Worm (Caenorhabditis elegans) whole organism, L1 larva: Measurements from ENCODE around the gene C26B2.7.

Experiments used
- Y116A8C.19 ChIP-seq: sonication (generic microtip); optimal IDR thresholded peaks from 2 replicates; lab custom pipeline; 2016; ENCODE audit warnings: missing compliant biosample characterization, missing genetic modification characterization, borderline replicate concordance
- aly-2 ChIP-seq: fragments of 150-350 bp; optimal IDR thresholded peaks from 2 replicates; lab custom pipeline; 2014; ENCODE audit warnings: missing biosample characterization, missing genetic modification characterization
- ama-1 ChIP-seq: fragments of 150-350 bp; optimal IDR thresholded peaks from 2 replicates; lab custom pipeline; 2014
- blmp-1 ChIP-seq: fragments of 150-350 bp; optimal IDR thresholded peaks from 2 replicates; lab custom pipeline; 2014; ENCODE audit warnings: missing biosample characterization, missing genetic modification characterization
- ceh-8 ChIP-seq: fragments of 200-800 bp; sonication (Bioruptor generic); optimal IDR thresholded peaks from 2 replicates; lab custom pipeline; 2018; ENCODE audit warnings: mild to moderate bottlenecking, missing genetic modification characterization, moderate library complexity, missing compliant biosample characterization
- ceh-82 ChIP-seq, 3 experiments: fragments of 150-350 bp in 1 of 3; sonication (generic microtip) in 2 of 3; optimal IDR thresholded peaks; 2 replicates each; lab custom pipeline; 2014 to 2017; ENCODE audit warnings: missing biosample characterization in 3 of 3, missing genetic modification characterization in 3 of 3
- dpl-1 ChIP-seq, 3 experiments: fragments of 150-350 bp in 2 of 3; sonication (generic microtip) in 1 of 3; optimal IDR thresholded peaks; 2 replicates each; lab custom pipeline; 2014 to 2017; ENCODE audit warnings: missing biosample characterization in 3 of 3, missing genetic modification characterization in 3 of 3, missing genetic modification reagents in 3 of 3
- dsc-1 ChIP-seq: sonication (generic microtip); optimal IDR thresholded peaks from 2 replicates; lab custom pipeline; 2016; ENCODE audit warnings: mild to moderate bottlenecking, missing genetic modification characterization, missing compliant biosample characterization
- efl-1 ChIP-seq, 4 experiments: fragments of 150-350 bp; optimal IDR thresholded peaks in 3 of 4; peaks in 1 of 4; 1 replicate in 1 of 4; 2 replicates in 3 of 4; lab custom pipeline; 2014; ENCODE audit warnings: missing biosample characterization in 2 of 4, missing genetic modification characterization in 2 of 4, missing genetic modification reagents in 2 of 4
- ets-5 ChIP-seq: fragments of 200-800 bp; sonication (Bioruptor generic); IDR thresholded peaks from 2 replicates; pipeline ENCODE4 v1.3.6; 2022; ENCODE audit warnings: missing genetic modification characterization, missing compliant biosample characterization
- fkh-8 ChIP-seq: sonication (generic microtip); optimal IDR thresholded peaks from 2 replicates; lab custom pipeline; 2016; ENCODE audit warnings: mild to moderate bottlenecking, missing genetic modification characterization, missing compliant biosample characterization
- fos-1 ChIP-seq: fragments of 150-350 bp; optimal IDR thresholded peaks from 2 replicates; lab custom pipeline; 2014; ENCODE audit warnings: missing biosample characterization, missing genetic modification characterization
- grh-1 ChIP-seq: fragments of 200-800 bp; sonication (Bioruptor generic); IDR thresholded peaks from 2 replicates; pipeline ENCODE4 v1.3.6; 2022; ENCODE audit warnings: missing genetic modification reagents, missing genetic modification characterization, missing compliant biosample characterization
- hlh-17 ChIP-seq: fragments of 200-800 bp; sonication (Bioruptor generic); optimal IDR thresholded peaks from 2 replicates; lab custom pipeline; 2018; ENCODE audit warnings: missing genetic modification characterization, mild to moderate bottlenecking, missing compliant biosample characterization, moderate library complexity, borderline replicate concordance
- hpl-2 ChIP-seq: fragments of 150-350 bp; optimal IDR thresholded peaks from 2 replicates; lab custom pipeline; 2014; ENCODE audit warnings: missing biosample characterization, missing genetic modification reagents, missing genetic modification characterization
- jun-1 ChIP-seq: fragments of 150-350 bp; optimal IDR thresholded peaks from 2 replicates; lab custom pipeline; 2014; ENCODE audit warnings: missing biosample characterization, missing genetic modification reagents, missing genetic modification characterization
- lin-13 ChIP-seq: fragments of 150-350 bp; optimal IDR thresholded peaks from 2 replicates; lab custom pipeline; 2014; ENCODE audit warnings: missing biosample characterization, missing genetic modification reagents, missing genetic modification characterization
- lin-14 ChIP-seq: fragments of 200-800 bp; sonication (Bioruptor generic); optimal IDR thresholded peaks from 2 replicates; lab custom pipeline; 2018; ENCODE audit warnings: mild to moderate bottlenecking, missing genetic modification characterization, moderate library complexity, missing compliant biosample characterization
- lir-3 ChIP-seq: sonication (generic microtip); optimal IDR thresholded peaks from 2 replicates; lab custom pipeline; 2016; ENCODE audit warnings: mild to moderate bottlenecking, missing genetic modification characterization, moderate library complexity, missing compliant biosample characterization; ENCODE audit not compliant: poor library complexity
- mdl-1 ChIP-seq, 2 experiments: fragments of 150-350 bp; optimal IDR thresholded peaks; 2 replicates each; lab custom pipeline; 2014 to 2017; ENCODE audit warnings: missing biosample characterization in 2 of 2, missing genetic modification characterization in 2 of 2, inconsistent platforms in 1 of 2
- mef-2 ChIP-seq: fragments of 150-350 bp; optimal IDR thresholded peaks from 2 replicates; lab custom pipeline; 2014; ENCODE audit warnings: missing biosample characterization, missing genetic modification characterization
- nhr-19 ChIP-seq: fragments of 200-800 bp; sonication (Bioruptor generic); conservative IDR thresholded peaks from 2 replicates; pipeline ENCODE4 v1.3.6; 2022; ENCODE audit warnings: missing genetic modification characterization, missing compliant biosample characterization
- nhr-28 ChIP-seq: fragments of 150-350 bp; optimal IDR thresholded peaks from 2 replicates; lab custom pipeline; 2014; ENCODE audit warnings: missing biosample characterization, missing genetic modification characterization
- nhr-71 ChIP-seq: sonication (generic microtip); optimal IDR thresholded peaks from 2 replicates; lab custom pipeline; 2016; ENCODE audit warnings: mild to moderate bottlenecking, missing genetic modification characterization, moderate library complexity, missing compliant biosample characterization
- nhr-77 ChIP-seq: fragments of 150-350 bp; optimal IDR thresholded peaks from 2 replicates; lab custom pipeline; 2014; ENCODE audit warnings: missing biosample characterization, missing genetic modification characterization
- nhr-85 ChIP-seq: sonication (generic microtip); peaks from one replicate; lab custom pipeline; 2016; ENCODE audit warnings: missing genetic modification characterization, inconsistent platforms, missing compliant biosample characterization
- pax-3 ChIP-seq: fragments of 200-800 bp; sonication (Bioruptor generic); optimal IDR thresholded peaks from 2 replicates; lab custom pipeline; 2018; ENCODE audit warnings: mild to moderate bottlenecking, missing genetic modification characterization, moderate library complexity, missing compliant biosample characterization
- skn-1 ChIP-seq: fragments of 150-350 bp; optimal IDR thresholded peaks from 2 replicates; lab custom pipeline; 2014; ENCODE audit warnings: missing biosample characterization, missing genetic modification characterization
- snu-23 ChIP-seq: sonication (generic microtip); optimal IDR thresholded peaks from 2 replicates; lab custom pipeline; 2016; ENCODE audit warnings: missing genetic modification characterization, missing compliant biosample characterization
- sup-37 ChIP-seq: fragments of 200-800 bp; sonication (Bioruptor generic); optimal IDR thresholded peaks from 2 replicates; lab custom pipeline; 2018; ENCODE audit warnings: mild to moderate bottlenecking, missing genetic modification characterization, missing compliant biosample characterization
- tbx-2 ChIP-seq: sonication (generic microtip); optimal IDR thresholded peaks from 2 replicates; lab custom pipeline; 2016; ENCODE audit warnings: missing genetic modification characterization, missing compliant biosample characterization
- unc-30 ChIP-seq: sonication (generic microtip); optimal IDR thresholded peaks from 2 replicates; lab custom pipeline; 2017; ENCODE audit warnings: missing biosample characterization, missing genetic modification characterization
- unc-62 ChIP-seq: fragments of 150-350 bp; optimal IDR thresholded peaks from 2 replicates; lab custom pipeline; 2014; ENCODE audit warnings: missing biosample characterization, missing genetic modification reagents, missing genetic modification characterization
- unc-86 ChIP-seq: sonication (generic microtip); optimal IDR thresholded peaks from 2 replicates; lab custom pipeline; 2016; ENCODE audit warnings: missing genetic modification characterization, missing compliant biosample characterization
- unc-98 ChIP-seq: fragments of 200-800 bp; sonication (Bioruptor generic); IDR thresholded peaks from 2 replicates; pipeline ENCODE4 v1.3.6; 2022; ENCODE audit warnings: missing genetic modification characterization, missing compliant biosample characterization
- xbp-1 ChIP-seq: sonication (generic microtip); optimal IDR thresholded peaks from 2 replicates; lab custom pipeline; 2016; ENCODE audit warnings: missing genetic modification characterization, missing compliant biosample characterization
- zip-4 ChIP-seq: fragments of 200-800 bp; sonication (Bioruptor generic); optimal IDR thresholded peaks from 2 replicates; lab custom pipeline; 2018; ENCODE audit warnings: mild to moderate bottlenecking, missing genetic modification characterization, moderate library complexity, missing compliant biosample characterization

The C26B2.7 gene

DNA sequence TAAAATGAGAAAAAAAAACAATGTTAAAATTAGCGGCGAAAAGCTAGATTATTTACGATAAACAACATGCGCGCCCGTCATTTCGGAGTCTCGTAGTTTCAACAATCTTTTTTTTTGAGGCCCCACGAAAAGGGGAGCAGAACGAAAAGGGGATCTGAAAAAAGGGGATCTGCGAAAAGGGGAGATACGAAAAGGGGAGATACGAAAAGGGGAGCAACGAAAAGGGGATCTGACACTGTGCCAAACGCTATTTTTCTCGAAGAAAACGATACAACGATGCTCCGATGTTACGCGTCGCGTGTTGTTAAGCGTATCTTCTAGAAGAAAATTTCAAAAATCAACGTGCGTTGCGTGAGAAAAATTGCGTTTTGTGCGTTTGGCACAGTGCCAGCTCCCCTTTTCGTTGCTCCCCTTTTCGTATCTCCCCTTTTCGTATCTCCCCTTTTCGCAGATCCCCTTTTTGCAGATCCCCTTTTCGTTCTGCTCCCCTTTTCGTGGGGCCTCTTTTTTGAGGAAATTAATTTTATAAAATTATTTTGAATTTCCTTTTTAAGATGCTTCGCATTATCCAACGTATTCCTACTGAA, at the start of gene C26B2.7 (continued):
- peak; percentile 22 for TF ChIP-seq lin-13

DNA sequence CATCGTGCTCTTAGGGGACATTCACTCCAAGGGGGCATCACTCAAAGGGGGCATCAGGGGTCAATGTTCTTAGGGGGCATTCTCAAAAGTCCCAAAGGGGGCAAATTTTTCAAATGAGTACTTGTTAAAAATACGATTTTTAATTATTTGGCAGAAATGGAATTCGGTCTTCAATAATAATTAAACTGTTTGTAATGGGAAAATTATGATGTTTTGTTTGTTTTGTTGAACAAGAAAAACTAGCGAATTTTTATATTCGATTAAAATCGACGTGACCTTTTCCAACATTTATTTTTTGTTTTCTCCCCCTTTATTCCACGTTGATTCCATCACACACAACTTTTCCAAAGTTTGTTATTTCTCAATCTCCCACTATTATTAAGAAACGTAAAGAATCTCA, 49.1 kb upstream of the C26B2.7 start, which contains the start of gene F57H12.5:
Gene F57H12.5 (plus strand): TSS at position 301 of the 400 bp plus-strand sequence.
- TF ChIP-seq sup-37 (GFP tag; lab: Kevin White, UChicago) (no peak), nhr-28 (tag; lab: Kevin White, UChicago) (no peak), aly-2 (no peak), mef-2 (tag; lab: Kevin White, UChicago) (no peak)
- TF ChIP-seq, all 84 proteins: peak for 0

DNA sequence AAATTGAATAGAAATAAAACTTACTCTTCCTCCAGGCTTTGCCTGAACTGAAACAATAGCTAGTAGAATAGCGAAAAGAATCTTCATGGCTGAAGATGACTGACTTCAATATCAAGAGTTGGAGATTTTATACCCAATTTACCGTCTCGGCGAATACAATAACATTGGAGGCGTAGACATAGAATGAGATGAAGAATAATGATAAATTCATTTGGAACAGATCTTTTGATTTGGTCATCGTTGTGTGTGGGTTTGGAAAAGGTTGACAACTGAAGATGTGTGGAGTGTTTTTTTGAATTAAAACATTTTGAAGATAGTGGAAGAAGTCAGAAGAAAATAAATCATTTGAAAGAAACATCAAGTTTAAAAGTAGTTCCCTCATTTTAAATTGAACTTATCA, 39.9 kb upstream of the C26B2.7 start, which contains the start of gene F57H12.6:
Gene F57H12.6 (minus strand): TSS at position 101 of the 400 bp plus-strand sequence.
- no peak for TF ChIP-seq unc-62 (GFP tag; lab: Kevin White, UChicago)
- no peak for TF ChIP-seq snu-23 (GFP tag; lab: Kevin White, UChicago)
- no peak for TF ChIP-seq nhr-19
- TF ChIP-seq Y116A8C.19 (tag; lab: Kevin White, UChicago) = no peak
- TF ChIP-seq grh-1 (GFP tag; lab: Robert Waterston, UW) = no peak
- no peak for TF ChIP-seq hlh-17 (GFP tag; lab: Kevin White, UChicago)
- TF ChIP-seq ets-5 = no peak

DNA sequence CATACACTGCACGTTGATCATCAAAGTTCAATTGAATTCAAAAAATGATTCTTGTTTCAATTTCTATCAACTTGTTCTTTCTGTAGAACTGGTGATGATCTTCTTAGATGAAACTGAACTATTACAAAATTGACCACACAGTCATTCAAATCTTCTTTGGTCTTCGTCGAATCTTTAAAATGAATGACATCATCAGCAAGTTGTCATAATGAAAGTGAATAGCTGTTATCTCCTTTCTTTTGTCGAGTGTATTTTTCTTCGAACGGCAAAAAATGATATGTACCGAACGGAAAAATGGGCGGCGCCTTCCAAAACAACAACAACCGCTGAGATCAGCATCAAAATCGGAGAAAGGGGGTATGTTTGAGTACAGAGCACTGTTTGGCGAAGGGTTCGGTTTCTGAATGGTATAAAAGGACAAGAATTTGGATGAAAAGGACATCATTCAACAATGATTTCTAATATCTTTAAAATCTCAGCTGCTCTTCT, 38.6 kb upstream of the C26B2.7 start, which contains the start of gene ora-1:
Gene ora-1 (plus strand): TSS at position 439 of the 489 bp plus-strand sequence.
- peak; percentile 62 for TF ChIP-seq blmp-1
- no peak for TF ChIP-seq zip-4 (GFP tag; lab: Kevin White, UChicago)

DNA sequence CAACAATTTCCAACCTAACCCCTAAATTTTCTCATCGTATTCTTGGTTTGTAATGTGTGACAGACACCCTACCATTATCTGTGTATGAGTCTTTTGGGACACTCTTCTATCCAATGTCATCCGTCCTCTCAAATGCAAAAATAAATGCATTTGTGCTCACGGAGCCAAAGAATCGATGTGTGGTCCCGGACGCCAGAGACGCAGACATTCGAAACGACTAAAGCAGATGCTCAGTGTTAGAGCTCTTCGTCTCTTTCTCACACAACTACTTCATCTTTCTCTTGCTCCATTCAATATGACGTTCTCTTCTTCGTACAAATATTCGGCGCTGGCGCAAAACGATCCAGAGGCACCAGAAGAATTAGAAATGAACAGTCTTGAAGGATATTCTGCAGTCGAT, 36.5 kb upstream of the C26B2.7 start, which contains the start of gene unc-24:
Gene unc-24 (plus strand): TSS at position 283 of the 400 bp plus-strand sequence.
- TF ChIP-seq fkh-8 (tag; lab: Kevin White, UChicago) (no peak), hpl-2 (GFP tag; lab: Kevin White, UChicago) (no peak), Y116A8C.19 (tag; lab: Kevin White, UChicago) (no peak), dpl-1 (GFP tag; optimal IDR thresholded peaks at IDR 0.05; lab: Kevin White, UChicago) (peak in 1 of 3 experiments; percentile 12), dsc-1 (tag; lab: Kevin White, UChicago) (peak; percentile 39), unc-86 (peak; percentile 39), efl-1 (optimal IDR thresholded peaks at IDR 0.05; lab: Kevin White, UChicago) (peak in 1 of 2 experiments; percentile 20), efl-1 (GFP tag; optimal IDR thresholded peaks at IDR 0.05 in 1 of 2; lab: Kevin White, UChicago) (no peak), ceh-82 (tag; optimal IDR thresholded peaks at IDR 0.05; lab: Kevin White, UChicago) (peak in 1 of 3 experiments; percentile 59), nhr-85 (tag; lab: Kevin White, UChicago) (no peak), lin-14 (peak; percentile 80)

DNA sequence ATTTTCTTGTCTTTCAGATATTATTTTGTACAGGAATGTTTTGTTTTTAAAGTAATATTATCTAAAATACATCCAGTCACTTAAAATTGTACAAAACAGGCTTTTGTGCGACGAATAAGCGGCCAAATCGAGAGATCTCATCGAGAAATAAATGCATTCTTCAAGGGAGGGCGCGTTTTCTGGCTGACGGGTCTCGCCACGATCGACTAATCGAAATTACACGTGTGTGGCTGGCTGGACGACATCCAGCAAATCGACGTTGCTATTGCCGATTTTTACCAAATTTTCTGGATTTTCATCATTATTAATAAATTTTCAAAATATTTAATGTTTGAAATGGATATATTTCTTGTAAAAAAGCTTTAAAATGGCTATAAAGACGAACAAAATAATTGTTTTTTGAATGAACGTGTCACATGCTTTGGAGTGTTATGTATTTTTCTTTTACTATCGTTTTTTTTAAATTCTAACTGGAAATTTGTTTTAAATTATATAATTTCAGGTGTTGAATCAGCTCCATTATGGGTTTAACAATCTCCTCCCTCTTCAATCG, 34.0 kb upstream of the C26B2.7 start, which contains the start of gene arf-5:
Gene arf-5 (plus strand): TSS at position 503 of the 553 bp plus-strand sequence.
- TF ChIP-seq ama-1 (no peak), dsc-1 (tag; lab: Kevin White, UChicago) (no peak), pax-3 (tag; lab: Kevin White, UChicago) (no peak), xbp-1 (tag; lab: Kevin White, UChicago) (peak; percentile 42), ceh-82 (tag; optimal IDR thresholded peaks at IDR 0.05; lab: Kevin White, UChicago) (peak in 1 of 3 experiments; percentile 25), fos-1 (tag; lab: Kevin White, UChicago) (no peak), nhr-71 (peak; percentile 20), snu-23 (GFP tag; lab: Kevin White, UChicago) (peak; percentile 27), grh-1 (GFP tag; lab: Robert Waterston, UW) (no peak), fkh-8 (tag; lab: Kevin White, UChicago) (no peak), nhr-77 (no peak), ets-5 (no peak), ceh-8 (GFP tag; lab: Kevin White, UChicago) (no peak), unc-98 (GFP tag; lab: Robert Waterston, UW) (no peak), mef-2 (tag; lab: Kevin White, UChicago) (no peak), unc-30 (tag; lab: Kevin White, UChicago) (no peak), Y116A8C.19 (tag; lab: Kevin White, UChicago) (no peak), mdl-1 (tag; optimal IDR thresholded peaks at IDR 0.05; lab: Kevin White, UChicago) (peak in 1 of 2 experiments; percentile 57), skn-1 (tag; lab: Kevin White, UChicago) (no peak), blmp-1 (peak; percentile 53), efl-1 (optimal IDR thresholded peaks at IDR 0.05; lab: Kevin White, UChicago) (peak; percentile 27 to 32), efl-1 (GFP tag; optimal IDR thresholded peaks at IDR 0.05 in 1 of 2; lab: Kevin White, UChicago) (peak; percentile 32 to 37), hlh-17 (GFP tag; lab: Kevin White, UChicago) (no peak), lir-3 (no peak), unc-86 (no peak), tbx-2 (tag; lab: Kevin White, UChicago) (no peak), dpl-1 (GFP tag; optimal IDR thresholded peaks at IDR 0.05; lab: Kevin White, UChicago) (peak in 2 of 3 experiments; percentile 11 to 42), jun-1 (no peak)
